Fruit fly (Drosophila melanogaster) whole organism, prepupa: ENCODE measurements around the gene CG43362.

Experiments used
- CG8632 ChIP-seq: fragments of 200-800 bp; sonication (Bioruptor generic); optimal IDR thresholded peaks from 3 replicates; lab custom pipeline; 2016; ENCODE audit warnings: missing biosample characterization, missing genetic modification characterization
- Eip78C ChIP-seq: fragments of 200-800 bp; sonication (Bioruptor generic); peaks from one replicate; lab custom pipeline; 2016; ENCODE audit warnings: missing biosample characterization, missing genetic modification characterization

- TF ChIP-seq CG8632 (GFP tag; lab: Kevin White, UChicago) (no peak), Eip78C (no peak)
Observed at dm6 chr2L:18275663-18276062, 15.6 kb downstream of the CG43362 start, which contains the start of gene CG42750.
